Fruit fly (Drosophila melanogaster): Measurements from ENCODE around the gene Kr-h2.

dm6 chr2L:6050575-6050974 lies 20.2 kb upstream of the Kr-h2 start, which contains the start of gene CG9135:
- TF ChIP-seq pan (optimal IDR thresholded peaks at IDR 0.05) (no peak), usp (GFP tag; optimal IDR thresholded peaks at IDR 0.05) (no peak), CG8478 (optimal IDR thresholded peaks at IDR 0.05) (no peak), Dll (optimal IDR thresholded peaks at IDR 0.05) (no peak), psq (optimal IDR thresholded peaks at IDR 0.05) (no peak), EcR (GFP tag; optimal IDR thresholded peaks at IDR 0.05) (no peak)

Data from whole organism.